Worm (Caenorhabditis elegans) whole organism, L2 larva: ENCODE data around the gene nhr-275.

ENCODE experiments used
- R02D3.7 ChIP-seq: fragments of 150-350 bp; optimal IDR thresholded peaks from 2 replicates; lab custom pipeline; 2014; ENCODE audit warnings: missing biosample characterization, missing genetic modification characterization
- blmp-1 ChIP-seq: sonication (generic microtip); optimal IDR thresholded peaks from 2 replicates; lab custom pipeline; 2017; ENCODE audit warnings: missing genetic modification characterization, mild to moderate bottlenecking, missing compliant biosample characterization, antibody characterized with exemption, moderate library complexity; ENCODE audit not compliant: insufficient read depth
- egl-27 ChIP-seq: sonication (generic microtip); optimal IDR thresholded peaks from 3 replicates; lab custom pipeline; 2017; ENCODE audit warnings: missing biosample characterization, missing genetic modification reagents, missing genetic modification characterization
- elt-3 ChIP-seq: sonication (generic microtip); optimal IDR thresholded peaks from 2 replicates; lab custom pipeline; 2017; ENCODE audit warnings: missing biosample characterization, missing genetic modification characterization
- gmeb-1 ChIP-seq: fragments of 150-350 bp; optimal IDR thresholded peaks from 2 replicates; lab custom pipeline; 2014; ENCODE audit warnings: missing biosample characterization, missing genetic modification characterization
- lin-39 ChIP-seq: fragments of 150-350 bp; optimal IDR thresholded peaks from 2 replicates; lab custom pipeline; 2014; ENCODE audit warnings: missing biosample characterization, missing genetic modification reagents, missing genetic modification characterization
- mbf-1 ChIP-seq: sonication (generic microtip); optimal IDR thresholded peaks from 2 replicates; lab custom pipeline; 2017; ENCODE audit warnings: missing biosample characterization, missing genetic modification characterization
- nhr-10 ChIP-seq: sonication (generic microtip); optimal IDR thresholded peaks from 2 replicates; lab custom pipeline; 2017; ENCODE audit warnings: missing biosample characterization, missing genetic modification characterization
- nhr-77 ChIP-seq: fragments of 150-350 bp; optimal IDR thresholded peaks from 2 replicates; lab custom pipeline; 2014; ENCODE audit warnings: missing biosample characterization, missing genetic modification characterization
- skn-1 ChIP-seq: sonication (generic microtip); optimal IDR thresholded peaks from 2 replicates; lab custom pipeline; 2017; ENCODE audit warnings: missing biosample characterization, missing genetic modification characterization
- snpc-4 ChIP-seq: fragments of 150-350 bp; optimal IDR thresholded peaks from 2 replicates; lab custom pipeline; 2014; ENCODE audit warnings: missing biosample characterization, missing genetic modification characterization
- unc-39 ChIP-seq: fragments of 150-350 bp; optimal IDR thresholded peaks from 2 replicates; lab custom pipeline; 2014; ENCODE audit warnings: missing biosample characterization, missing genetic modification characterization
- ztf-11 ChIP-seq: sonication (generic microtip); optimal IDR thresholded peaks from 2 replicates; lab custom pipeline; 2017; ENCODE audit warnings: missing biosample characterization, missing genetic modification characterization

- no peak for TF ChIP-seq R02D3.7 (tag; lab: Kevin White, UChicago)
- TF ChIP-seq blmp-1 (tag; lab: Kevin White, UChicago): no peak
- no peak for TF ChIP-seq gmeb-1 (tag; lab: Kevin White, UChicago)
- TF ChIP-seq elt-3 (tag; lab: Kevin White, UChicago): no peak
- TF ChIP-seq skn-1 (tag; lab: Kevin White, UChicago): no peak
- TF ChIP-seq nhr-77 (tag; lab: Kevin White, UChicago): no peak
- no peak for TF ChIP-seq mbf-1
- no peak for TF ChIP-seq nhr-10
- no peak for TF ChIP-seq snpc-4 (tag; lab: Kevin White, UChicago)
- no peak for TF ChIP-seq ztf-11 (tag; lab: Kevin White, UChicago)
- no peak for TF ChIP-seq lin-39 (tag; lab: Kevin White, UChicago)
- no peak for TF ChIP-seq egl-27 (tag; lab: Kevin White, UChicago)
- TF ChIP-seq unc-39 (tag; lab: Kevin White, UChicago): no peak
Measured at ce11 chrV:2228781-2229180, 38.1 kb downstream of the nhr-275 start, which contains the start of gene nhr-126.
